Worm (Caenorhabditis elegans) whole organism, late embryonic: Measurements from ENCODE around the gene fbxc-55.
A peak's percentile ranks its signal among the peaks of the same experiment; 100 is the strongest.
"Not testable (repeated sequence)": the region's sequence is repeated elsewhere in the genome, so short reads cannot be mapped to it uniquely, and the experiment has no call there.

Experiments used
- C38D4.7 ChIP-seq: fragments of 200-800 bp; sonication (Bioruptor generic); optimal IDR thresholded peaks from 2 replicates; lab custom pipeline; 2018; ENCODE audit warnings: mild to moderate bottlenecking, missing genetic modification characterization, moderate library complexity, missing compliant biosample characterization
- K02D7.2 ChIP-seq: sonication (generic microtip); optimal IDR thresholded peaks from 2 replicates; lab custom pipeline; 2017; ENCODE audit warnings: mild to moderate bottlenecking, missing genetic modification characterization, missing compliant biosample characterization
- ahr-1 ChIP-seq: sonication (generic microtip); optimal IDR thresholded peaks from 2 replicates; lab custom pipeline; 2016; ENCODE audit warnings: missing genetic modification characterization, missing compliant biosample characterization
- ama-1 ChIP-seq: fragments of 150-350 bp; optimal IDR thresholded peaks from 2 replicates; lab custom pipeline; 2014
- ceh-18 ChIP-seq: sonication (generic microtip); optimal IDR thresholded peaks from 2 replicates; lab custom pipeline; 2016; ENCODE audit warnings: missing genetic modification characterization, missing compliant biosample characterization
- ceh-19 ChIP-seq: fragments of 200-800 bp; sonication (Bioruptor generic); optimal IDR thresholded peaks from 2 replicates; lab custom pipeline; 2018; ENCODE audit warnings: mild to moderate bottlenecking, missing genetic modification characterization, missing compliant biosample characterization
- ceh-2 ChIP-seq: sonication (generic microtip); optimal IDR thresholded peaks from 2 replicates; lab custom pipeline; 2016; ENCODE audit warnings: missing genotype, missing genetic modification characterization, missing compliant biosample characterization
- ceh-22 ChIP-seq: sonication (generic microtip); optimal IDR thresholded peaks from 2 replicates; lab custom pipeline; 2017; ENCODE audit warnings: missing biosample characterization, missing genetic modification characterization
- ceh-24 ChIP-seq: sonication (generic microtip); optimal IDR thresholded peaks from 2 replicates; lab custom pipeline; 2016; ENCODE audit warnings: mild to moderate bottlenecking, missing genetic modification characterization, missing compliant biosample characterization
- ceh-30 ChIP-seq: fragments of 150-350 bp; optimal IDR thresholded peaks from 2 replicates; lab custom pipeline; 2014; ENCODE audit warnings: missing biosample characterization, missing genetic modification characterization
- ceh-45 ChIP-seq: fragments of 200-800 bp; sonication (Bioruptor generic); IDR thresholded peaks from 2 replicates; pipeline ENCODE4 v1.3.6; 2022; ENCODE audit warnings: missing genetic modification reagents, missing genetic modification characterization, missing compliant biosample characterization
- dmd-4 ChIP-seq: sonication (generic microtip); optimal IDR thresholded peaks from 2 replicates; lab custom pipeline; 2016; ENCODE audit warnings: borderline replicate concordance, missing genetic modification characterization, missing compliant biosample characterization
- dve-1 ChIP-seq: sonication (generic microtip); optimal IDR thresholded peaks from 2 replicates; lab custom pipeline; 2017; ENCODE audit warnings: antibody characterized with exemption, mild to moderate bottlenecking, missing genetic modification characterization, missing compliant biosample characterization
- fkh-6 ChIP-seq: sonication (generic microtip); optimal IDR thresholded peaks from 2 replicates; lab custom pipeline; 2016; ENCODE audit warnings: missing genetic modification characterization, missing compliant biosample characterization
- gmeb-2 ChIP-seq: sonication (generic microtip); optimal IDR thresholded peaks from 2 replicates; lab custom pipeline; 2016; ENCODE audit warnings: missing genetic modification characterization, inconsistent platforms, missing compliant biosample characterization
- hlh-13 ChIP-seq: fragments of 200-800 bp; sonication (Bioruptor generic); optimal IDR thresholded peaks from 2 replicates; lab custom pipeline; 2018; ENCODE audit warnings: mild to moderate bottlenecking, missing genetic modification characterization, missing compliant biosample characterization
- hlh-15 ChIP-seq: sonication (generic microtip); optimal IDR thresholded peaks from 2 replicates; lab custom pipeline; 2016; ENCODE audit warnings: missing genetic modification characterization, missing compliant biosample characterization
- lim-6 ChIP-seq: sonication (generic microtip); optimal IDR thresholded peaks from 2 replicates; lab custom pipeline; 2016; ENCODE audit warnings: missing genetic modification characterization, missing compliant biosample characterization
- mec-3 ChIP-seq: sonication (generic microtip); optimal IDR thresholded peaks from 2 replicates; lab custom pipeline; 2016; ENCODE audit warnings: borderline replicate concordance, missing genetic modification characterization, missing compliant biosample characterization
- nhr-11 ChIP-seq: fragments of 150-350 bp; optimal IDR thresholded peaks from 2 replicates; lab custom pipeline; 2014; ENCODE audit warnings: missing biosample characterization, missing genetic modification characterization
- odd-2 ChIP-seq: sonication (generic microtip); optimal IDR thresholded peaks from 2 replicates; lab custom pipeline; 2017; ENCODE audit warnings: antibody characterized with exemption, mild to moderate bottlenecking, missing genetic modification characterization, missing compliant biosample characterization
- pha-4 ChIP-seq: fragments of 150-350 bp; optimal IDR thresholded peaks from 2 replicates; lab custom pipeline; 2018; ENCODE audit warnings: missing biosample characterization, missing genetic modification reagents, missing genetic modification characterization
- pqm-1 ChIP-seq: sonication (generic microtip); optimal IDR thresholded peaks from 2 replicates; lab custom pipeline; 2016; ENCODE audit warnings: missing genetic modification characterization, missing compliant biosample characterization
- pros-1 ChIP-seq: fragments of 150-350 bp; optimal IDR thresholded peaks from 2 replicates; lab custom pipeline; 2014; ENCODE audit warnings: missing biosample characterization, missing genetic modification reagents, missing genetic modification characterization
- rnt-1 ChIP-seq: sonication (generic microtip); optimal IDR thresholded peaks from 2 replicates; lab custom pipeline; 2016; ENCODE audit warnings: missing genetic modification characterization, missing compliant biosample characterization
- sdc-2 ChIP-seq: sonication (generic microtip); optimal IDR thresholded peaks from 2 replicates; lab custom pipeline; 2016; ENCODE audit warnings: missing genotype, missing genetic modification characterization, missing compliant biosample characterization
- sox-2 ChIP-seq: fragments of 200-800 bp; sonication (Bioruptor generic); IDR thresholded peaks from 2 replicates; pipeline ENCODE4 v1.3.6; 2022; ENCODE audit warnings: missing genetic modification reagents, missing genetic modification characterization, missing compliant biosample characterization
- sox-4 ChIP-seq: sonication (generic microtip); optimal IDR thresholded peaks from 2 replicates; lab custom pipeline; 2017; ENCODE audit warnings: mild to moderate bottlenecking, missing genetic modification characterization, inconsistent platforms, missing compliant biosample characterization
- unc-42 ChIP-seq: sonication (generic microtip); optimal IDR thresholded peaks from 2 replicates; lab custom pipeline; 2016; ENCODE audit warnings: missing genotype, missing genetic modification characterization, missing compliant biosample characterization
- unc-55 ChIP-seq: sonication (generic microtip); optimal IDR thresholded peaks from 2 replicates; lab custom pipeline; 2017; ENCODE audit warnings: missing biosample characterization, missing genetic modification reagents, missing genetic modification characterization
- zip-5 ChIP-seq: sonication (generic microtip); optimal IDR thresholded peaks from 2 replicates; lab custom pipeline; 2016; ENCODE audit warnings: missing genetic modification characterization, missing compliant biosample characterization

The fbxc-55 gene

ce11 chrII:3145842-3146241, 24.1 kb downstream of the fbxc-55 start, which contains the start of gene T10D4.15:
T10D4.15 (plus strand) TSS chrII:3146142.
- TF ChIP-seq pros-1 (tag; lab: Kevin White, UChicago) (no peak), pha-4 (tag; lab: Kevin White, UChicago) (no peak), nhr-11 (tag; lab: Kevin White, UChicago) (no peak), sox-4 (tag; lab: Kevin White, UChicago) (no peak), sox-2 (GFP tag; lab: Robert Waterston, UW) (no peak), dve-1 (tag; lab: Kevin White, UChicago) (no peak), pqm-1 (tag; lab: Kevin White, UChicago) (no peak), dmd-4 (tag; lab: Kevin White, UChicago) (no peak), rnt-1 (tag; lab: Kevin White, UChicago) (no peak), C38D4.7 (GFP tag; lab: Kevin White, UChicago) (no peak), hlh-13 (no peak), ahr-1 (tag; lab: Kevin White, UChicago) (no peak), mec-3 (tag; lab: Kevin White, UChicago) (no peak), lim-6 (tag; lab: Kevin White, UChicago) (no peak), unc-55 (GFP tag; lab: Kevin White, UChicago) (no peak), ceh-19 (GFP tag; lab: Kevin White, UChicago) (no peak), ceh-24 (tag; lab: Kevin White, UChicago) (no peak), ceh-2 (no peak), ceh-45 (no peak), odd-2 (tag; lab: Kevin White, UChicago) (no peak)

ce11 chrII:3144552-3144951, 25.4 kb downstream of the fbxc-55 start, which contains the start of gene sri-43:
sri-43 (minus strand) TSS chrII:3144652.
- TF ChIP-seq ceh-30, zip-5, sdc-2 (tag; lab: Kevin White, UChicago): not testable (repeated sequence)

- TF ChIP-seq hlh-15, K02D7.2, ceh-22 (tag; lab: Kevin White, UChicago): not testable (repeated sequence)
These were observed 27.1 kb downstream of the fbxc-55 start, which contains the start of gene sri-42 for ce11 chrII:3142855-3143254. sri-42 (minus strand) TSS chrII:3142955.

ce11 chrII:3137804-3138203, 32.2 kb downstream of the fbxc-55 start, which contains the start of gene sri-54:
sri-54 (minus strand) TSS chrII:3137904.
- no peak for TF ChIP-seq ama-1 (lab: Kevin White, UChicago)

DNA sequence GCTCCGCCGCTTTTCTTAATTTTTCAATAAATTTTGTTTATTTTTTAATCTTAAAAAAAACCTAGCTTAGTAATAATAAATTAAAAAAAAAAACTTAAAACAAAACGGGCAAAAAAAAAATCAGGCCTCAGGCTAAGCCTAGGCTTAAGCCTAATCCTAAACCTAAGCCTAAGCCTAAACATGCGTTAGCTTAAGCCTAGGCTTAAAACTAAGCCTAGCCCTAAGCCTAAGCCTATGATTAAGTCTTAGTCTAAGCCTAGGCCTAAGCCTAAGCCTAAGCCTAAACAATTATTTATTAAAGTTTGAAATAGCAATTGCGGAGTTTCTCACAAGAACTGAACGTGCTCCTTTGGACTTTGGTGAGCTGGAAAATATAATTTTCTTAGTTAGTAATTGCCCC, 34.7 kb downstream of the fbxc-55 start:
- TF ChIP-seq dve-1 (tag; lab: Kevin White, UChicago) (peak; percentile 63), gmeb-2 (tag; lab: Kevin White, UChicago) (no peak)
- TF ChIP-seq, all 69 proteins: peak for 1

ce11 chrII:3129007-3129406, 41.0 kb downstream of the fbxc-55 start, which contains the start of gene chil-24:
chil-24 (plus strand) TSS chrII:3129162.
- TF ChIP-seq ahr-1 (tag; lab: Kevin White, UChicago) (no peak), dmd-4 (tag; lab: Kevin White, UChicago) (no peak), sdc-2 (tag; lab: Kevin White, UChicago) (no peak), ceh-2 (no peak), unc-55 (GFP tag; lab: Kevin White, UChicago) (no peak), fkh-6 (tag; lab: Kevin White, UChicago) (no peak), ceh-18 (tag; lab: Kevin White, UChicago) (no peak), unc-42 (no peak)
- TF ChIP-seq, all 69 proteins: peak for 0
